Fruit fly (Drosophila melanogaster) whole organism, wandering third instar larva: ENCODE results near the gene Tom20.

Experiments
- Dfd ChIP-seq: fragments of >200 bp; optimal IDR thresholded peaks from 2 replicates; lab custom pipeline; 2017; ENCODE audit warnings: missing biosample characterization, missing genetic modification characterization
- HLH106 ChIP-seq: fragments of 200-800 bp; optimal IDR thresholded peaks from 3 replicates; lab custom pipeline; 2019; ENCODE audit warnings: missing biosample characterization, mild to moderate bottlenecking, missing genetic modification characterization, moderate library complexity
- fru ChIP-seq: fragments of 200-800 bp; sonication (Bioruptor generic); optimal IDR thresholded peaks from 3 replicates; lab custom pipeline; 2016; ENCODE audit warnings: missing biosample characterization, mild to moderate bottlenecking, missing genetic modification characterization
- pan ChIP-seq: fragments of >200 bp; optimal IDR thresholded peaks from 2 replicates; lab custom pipeline; 2017

DNA sequence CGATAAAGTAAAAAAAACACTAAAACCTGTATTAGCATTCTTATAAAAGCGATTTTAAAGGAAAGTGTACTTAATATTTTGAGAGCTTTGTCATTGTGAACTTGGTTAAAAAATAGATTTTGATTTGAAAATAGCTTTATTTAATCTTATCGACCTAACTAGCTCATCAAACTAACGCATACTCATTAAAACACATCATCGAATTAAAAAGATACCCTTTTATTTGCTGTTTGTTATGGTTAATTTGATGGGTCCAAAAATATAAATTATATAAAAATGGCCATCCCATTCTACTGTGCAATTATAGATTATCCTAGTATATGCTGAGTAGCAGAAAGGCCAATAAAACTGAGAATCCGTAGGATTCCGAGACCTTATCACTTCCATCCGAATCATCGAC, 49.4 kb upstream of the Tom20 start, which contains the start of gene CG32219:
- TF ChIP-seq Dfd (GFP tag; lab: Kevin White, UChicago) (no peak), fru (no peak), pan (lab: Kevin White, UChicago) (no peak), HLH106 (tag; lab: Kevin White, UChicago) (no peak)
